Worm (Caenorhabditis elegans) whole organism, late embryonic: ENCODE results near the gene Y110A2AL.7.
A peak's percentile ranks its signal among the peaks of the same experiment; 100 is the strongest.

Source experiments
- ceh-48 ChIP-seq: sonication (generic microtip); optimal IDR thresholded peaks from 2 replicates; lab custom pipeline; 2016; ENCODE audit warnings: missing genetic modification characterization, inconsistent platforms, missing compliant biosample characterization
- elt-2 ChIP-seq: sonication (generic microtip); optimal IDR thresholded peaks from 2 replicates; lab custom pipeline; 2016; ENCODE audit warnings: missing genetic modification reagents, missing genetic modification characterization, missing compliant biosample characterization
- nhr-11 ChIP-seq: fragments of 150-350 bp; optimal IDR thresholded peaks from 2 replicates; lab custom pipeline; 2014; ENCODE audit warnings: missing biosample characterization, missing genetic modification characterization
- tbx-2 ChIP-seq: sonication (generic microtip); optimal IDR thresholded peaks from 2 replicates; lab custom pipeline; 2016; ENCODE audit warnings: missing genetic modification characterization, missing compliant biosample characterization
- unc-55 ChIP-seq: sonication (generic microtip); optimal IDR thresholded peaks from 2 replicates; lab custom pipeline; 2017; ENCODE audit warnings: missing biosample characterization, missing genetic modification reagents, missing genetic modification characterization

- no peak for TF ChIP-seq tbx-2 (tag; lab: Kevin White, UChicago)
- no peak for TF ChIP-seq nhr-11 (tag; lab: Kevin White, UChicago)
- peak; percentile 88 for TF ChIP-seq elt-2 (tag; lab: Kevin White, UChicago)
- TF ChIP-seq unc-55 (GFP tag; lab: Kevin White, UChicago) = no peak
- TF ChIP-seq ceh-48 = no peak
These were observed 40.0 kb downstream of the Y110A2AL.7 start for ce11 chrII:2802804-2803586.
